Fruit fly (Drosophila melanogaster) whole organism, embryonic: ENCODE measurements around the gene frac.
A peak's percentile ranks its signal among the peaks of the same experiment; 100 is the strongest.

Experiments used
- Ada2b ChIP-seq: fragments of 200-800 bp; sonication (Bioruptor generic); IDR thresholded peaks from 2 replicates; pipeline ENCODE4 v1.3.6; 2022; ENCODE audit warnings: missing biosample characterization, missing genetic modification characterization
- C15 ChIP-seq: fragments of 200-800 bp; sonication (Bioruptor generic); IDR thresholded peaks from 3 replicates; pipeline ENCODE4 v1.3.6; 2022; ENCODE audit warnings: missing biosample characterization, missing genetic modification characterization
- CG10209 ChIP-seq: fragments of 200-800 bp; sonication (Bioruptor generic); optimal IDR thresholded peaks from 3 replicates; lab custom pipeline; 2017; ENCODE audit warnings: missing biosample characterization, mild to moderate bottlenecking, missing genetic modification characterization, missing genetic modification reagents
- CG1024 ChIP-seq: fragments of 200-800 bp; sonication (Bioruptor generic); IDR thresholded peaks from 2 replicates; pipeline ENCODE4 v1.3.6; 2022; ENCODE audit warnings: missing biosample characterization, missing genetic modification characterization
- CG12155 ChIP-seq: fragments of 200-800 bp; sonication (Bioruptor generic); optimal IDR thresholded peaks from 3 replicates; lab custom pipeline; 2016; ENCODE audit warnings: missing biosample characterization, missing genetic modification characterization
- CG15514 ChIP-seq: fragments of 200-800 bp; sonication (Bioruptor generic); optimal IDR thresholded peaks from 3 replicates; lab custom pipeline; 2017; ENCODE audit warnings: missing biosample characterization, missing genetic modification characterization, mild to moderate bottlenecking, moderate library complexity, missing genetic modification reagents
- CG1832 ChIP-seq: fragments of 200-800 bp; sonication (Bioruptor generic); optimal IDR thresholded peaks from 2 replicates; lab custom pipeline; 2017; ENCODE audit warnings: missing biosample characterization, mild to moderate bottlenecking, missing genetic modification characterization, inconsistent platforms
- CG18599 ChIP-seq: fragments of 200-800 bp; sonication (Bioruptor generic); optimal IDR thresholded peaks from 3 replicates; lab custom pipeline; 2017; ENCODE audit warnings: missing biosample characterization, missing genetic modification characterization, mild to moderate bottlenecking, moderate library complexity, missing genetic modification reagents
- CG18764 ChIP-seq: fragments of 200-800 bp; sonication (Bioruptor generic); optimal IDR thresholded peaks from 3 replicates; lab custom pipeline; 2016; ENCODE audit warnings: missing biosample characterization, missing genetic modification characterization
- CG3163 ChIP-seq: fragments of 200-800 bp; sonication (Bioruptor generic); optimal IDR thresholded peaks from 3 replicates; lab custom pipeline; 2016; ENCODE audit warnings: missing biosample characterization, missing genetic modification characterization
- CG32532 ChIP-seq: fragments of 200-800 bp; sonication (Bioruptor generic); IDR thresholded peaks from 2 replicates; pipeline ENCODE4 v1.3.6; 2022; ENCODE audit warnings: missing biosample characterization, missing genetic modification characterization
- CG4360 ChIP-seq: fragments of 200-800 bp; sonication (Bioruptor generic); IDR thresholded peaks from 2 replicates; pipeline ENCODE4 v1.3.6; 2022; ENCODE audit warnings: missing biosample characterization, missing genetic modification characterization
- CG4707 ChIP-seq: fragments of 200-800 bp; sonication (Bioruptor generic); optimal IDR thresholded peaks from 2 replicates; lab custom pipeline; 2018; ENCODE audit warnings: missing biosample characterization, mild to moderate bottlenecking, missing genetic modification characterization, moderate library complexity
- CG6689 ChIP-seq: fragments of 200-800 bp; sonication (Bioruptor generic); IDR thresholded peaks from 2 replicates; pipeline ENCODE4 v1.3.6; 2022; ENCODE audit warnings: missing biosample characterization, missing genetic modification characterization
- CG6813 ChIP-seq: fragments of 200-800 bp; sonication (Bioruptor generic); optimal IDR thresholded peaks from 2 replicates; lab custom pipeline; 2017; ENCODE audit warnings: missing biosample characterization, missing genetic modification characterization, mild to moderate bottlenecking, moderate library complexity, missing genetic modification reagents
- CG8478 ChIP-seq: fragments of >200 bp; optimal IDR thresholded peaks from 2 replicates; lab custom pipeline; 2018
- CG9609 ChIP-seq: fragments of 200-800 bp; sonication (Bioruptor generic); optimal IDR thresholded peaks from 3 replicates; lab custom pipeline; 2016; ENCODE audit warnings: missing biosample characterization, missing genetic modification characterization
- Drgx ChIP-seq: fragments of 200-800 bp; sonication (Bioruptor generic); IDR thresholded peaks from 2 replicates; pipeline ENCODE4 v1.3.6; 2022; ENCODE audit warnings: missing biosample characterization, missing genetic modification characterization
- GATAe ChIP-seq: fragments of 200-800 bp; sonication (Bioruptor generic); conservative IDR thresholded peaks from 2 replicates; pipeline ENCODE4 v1.3.6; 2022; ENCODE audit warnings: missing biosample characterization, missing genetic modification characterization
- H15 ChIP-seq: fragments of 200-800 bp; sonication (Bioruptor generic); IDR thresholded peaks from 3 replicates; pipeline ENCODE4 v1.3.6; 2022; ENCODE audit warnings: missing biosample characterization, missing genetic modification characterization
- MTF-1 ChIP-seq: fragments of 200-800 bp; sonication (Bioruptor generic); optimal IDR thresholded peaks from 2 replicates; lab custom pipeline; 2018; ENCODE audit warnings: missing biosample characterization, mild to moderate bottlenecking, missing genetic modification characterization, borderline replicate concordance
- Mes4 ChIP-seq: fragments of 200-800 bp; sonication (Bioruptor generic); optimal IDR thresholded peaks from 2 replicates; lab custom pipeline; 2016; ENCODE audit warnings: missing biosample characterization, missing genetic modification characterization
- NFAT ChIP-seq: fragments of 200-800 bp; sonication (Bioruptor generic); IDR thresholded peaks from 2 replicates; pipeline ENCODE4 v1.3.6; 2022; ENCODE audit warnings: missing biosample characterization, missing genetic modification characterization
- PHDP ChIP-seq: fragments of 200-800 bp; sonication (Bioruptor generic); optimal IDR thresholded peaks from 3 replicates; lab custom pipeline; 2018; ENCODE audit warnings: missing biosample characterization, mild to moderate bottlenecking, missing genetic modification characterization, moderate library complexity
- Rfx ChIP-seq: fragments of 200-800 bp; sonication (Bioruptor generic); IDR thresholded peaks from 2 replicates; pipeline ENCODE4 v1.3.6; 2022; ENCODE audit warnings: missing biosample characterization, missing genetic modification characterization
- crol ChIP-seq: fragments of 200-800 bp; sonication (Bioruptor generic); IDR thresholded peaks from 2 replicates; pipeline ENCODE4 v1.3.6; 2022; ENCODE audit warnings: missing biosample characterization, missing genetic modification characterization
- dpn ChIP-seq, 2 experiments: fragments of 200-800 bp; sonication (Bioruptor generic); optimal IDR thresholded peaks; 3 replicates each; lab custom pipeline; 2016; ENCODE audit warnings: missing biosample characterization in 2 of 2, missing genetic modification characterization in 2 of 2
- exex ChIP-seq: fragments of 200-800 bp; sonication (Bioruptor generic); optimal IDR thresholded peaks from 4 replicates; lab custom pipeline; 2018; ENCODE audit warnings: missing biosample characterization, mild to moderate bottlenecking, missing genetic modification characterization, moderate library complexity
- ftz-f1 ChIP-seq: fragments of 200-800 bp; sonication (Bioruptor generic); optimal IDR thresholded peaks from 2 replicates; lab custom pipeline; 2016; ENCODE audit warnings: missing biosample characterization, missing genetic modification characterization
- gsb ChIP-seq: fragments of 200-800 bp; sonication (Bioruptor generic); IDR thresholded peaks from 2 replicates; pipeline ENCODE4 v1.3.6; 2022; ENCODE audit warnings: missing biosample characterization, missing genetic modification characterization
- hbn ChIP-seq: fragments of 200-800 bp; sonication (Bioruptor generic); IDR thresholded peaks from 2 replicates; pipeline ENCODE4 v1.3.6; 2022; ENCODE audit warnings: missing biosample characterization, missing genetic modification characterization; ENCODE audit not compliant: partially characterized antibody
- hkb ChIP-seq, 2 experiments: fragments of 200-800 bp in 1 of 2; fragments of >200 bp in 1 of 2; sonication (Bioruptor generic) in 1 of 2; IDR thresholded peaks in 1 of 2; optimal IDR thresholded peaks in 1 of 2; 2 replicates each; pipeline versions ENCODE4 v1.3.6 to Lab custom; 2017 to 2022; ENCODE audit warnings: missing biosample characterization in 1 of 2, missing genetic modification characterization in 1 of 2
- ind ChIP-seq: fragments of 200-800 bp; sonication (Bioruptor generic); optimal IDR thresholded peaks from 3 replicates; lab custom pipeline; 2016; ENCODE audit warnings: missing biosample characterization, missing genetic modification characterization
- kay ChIP-seq: fragments of 200-800 bp; sonication (Bioruptor generic); optimal IDR thresholded peaks from 2 replicates; lab custom pipeline; 2016; ENCODE audit warnings: missing biosample characterization, missing genetic modification characterization
- ken ChIP-seq: fragments of 200-800 bp; sonication (Bioruptor generic); IDR thresholded peaks from 3 replicates; pipeline ENCODE4 v1.3.6; 2022; ENCODE audit warnings: missing biosample characterization, missing genetic modification characterization
- lilli ChIP-seq: fragments of 200-800 bp; sonication (Bioruptor generic); optimal IDR thresholded peaks from 3 replicates; lab custom pipeline; 2016; ENCODE audit warnings: missing biosample characterization, missing genetic modification characterization
- maf-S ChIP-seq: fragments of 200-800 bp; sonication (Bioruptor generic); optimal IDR thresholded peaks from 2 replicates; lab custom pipeline; 2016; ENCODE audit warnings: missing biosample characterization, missing genetic modification characterization
- pan ChIP-seq, 4 experiments: fragments of >200 bp in 3 of 4; fragments of 200-800 bp in 1 of 4; sonication (Bioruptor generic) in 1 of 4; optimal IDR thresholded peaks in 3 of 4; IDR thresholded peaks in 1 of 4; 2 replicates each; pipeline versions ENCODE4 v1.3.6 to Lab custom; 2017 to 2022; ENCODE audit warnings: missing biosample characterization in 2 of 4, missing genetic modification characterization in 2 of 4, mixed read lengths in 1 of 4
- pho ChIP-seq: fragments of 200-800 bp; sonication (Bioruptor generic); optimal IDR thresholded peaks from 2 replicates; lab custom pipeline; 2016; ENCODE audit warnings: missing biosample characterization, missing genetic modification characterization
- ranshi ChIP-seq: fragments of 200-800 bp; sonication (Bioruptor generic); IDR thresholded peaks from 2 replicates; pipeline ENCODE4 v1.3.6; 2022; ENCODE audit warnings: missing biosample characterization, missing genetic modification characterization
- rib ChIP-seq: fragments of 200-800 bp; sonication (Bioruptor generic); IDR thresholded peaks from 2 replicates; pipeline ENCODE4 v1.3.6; 2022; ENCODE audit warnings: missing biosample characterization, missing genetic modification characterization
- ro ChIP-seq: fragments of 200-800 bp; sonication (Bioruptor generic); IDR thresholded peaks from 2 replicates; pipeline ENCODE4 v1.3.6; 2022; ENCODE audit warnings: missing biosample characterization, missing genetic modification characterization
- run ChIP-seq: fragments of 200-800 bp; sonication (Bioruptor generic); optimal IDR thresholded peaks from 3 replicates; lab custom pipeline; 2018; ENCODE audit warnings: missing biosample characterization, mild to moderate bottlenecking, missing genetic modification characterization
- sens-2 ChIP-seq: fragments of 200-800 bp; sonication (Bioruptor generic); IDR thresholded peaks from 2 replicates; pipeline ENCODE4 v1.3.6; 2022; ENCODE audit warnings: missing biosample characterization, missing genetic modification characterization
- shn ChIP-seq: fragments of 200-800 bp; sonication (Bioruptor generic); optimal IDR thresholded peaks from 3 replicates; lab custom pipeline; 2016; ENCODE audit warnings: missing biosample characterization, missing genetic modification characterization
- sisA ChIP-seq: fragments of 200-800 bp; sonication (Bioruptor generic); IDR thresholded peaks from 2 replicates; pipeline ENCODE4 v1.3.6; 2022; ENCODE audit warnings: missing biosample characterization, missing genetic modification characterization
- tgo ChIP-seq: fragments of 200-800 bp; sonication (Bioruptor generic); IDR thresholded peaks from 3 replicates; pipeline ENCODE4 v1.3.6; 2022; ENCODE audit warnings: missing biosample characterization, missing genetic modification characterization

The frac gene

dm6 chr3L:7529081-7530021 is 33.1 kb upstream of the frac start (continued):
- TF ChIP-seq Rfx (GFP tag; lab: Robert Waterston, UW) = peak; percentile 59; the same call in 1 of the 2 replicates
- TF ChIP-seq GATAe = peak; percentile 94
- peak; percentile 39; the same call in 1 of the 2 replicates for TF ChIP-seq sens-2 (GFP tag; lab: Robert Waterston, UW)
- TF ChIP-seq kay = peak; percentile 97
- peak; percentile 7 for TF ChIP-seq PHDP (tag; lab: Kevin White, UChicago)
- TF ChIP-seq run = no peak
- TF ChIP-seq CG10209 (GFP tag; lab: Kevin White, UChicago) = peak; percentile 20
- no peak for TF ChIP-seq ranshi (GFP tag; lab: Robert Waterston, UW)
- TF ChIP-seq CG18764 (GFP tag; lab: Kevin White, UChicago) = no peak
- TF ChIP-seq CG15514 (GFP tag; lab: Kevin White, UChicago) = peak; percentile 0
- peak; percentile 15 for TF ChIP-seq CG1832
- TF ChIP-seq dpn (GFP tag; optimal IDR thresholded peaks at IDR 0.05; lab: Kevin White, UChicago) = peak in 1 of 2 experiments; percentile 29
- no peak; the same call in 1 of the 2 replicates for TF ChIP-seq CG1024 (GFP tag; lab: Robert Waterston, UW)
- TF ChIP-seq CG18599 (GFP tag; lab: Kevin White, UChicago) = peak; percentile 38
- TF ChIP-seq maf-S (GFP tag; lab: Kevin White, UChicago) = no peak
- peak; percentile 17 for TF ChIP-seq CG12155
- TF ChIP-seq CG9609 (GFP tag; lab: Kevin White, UChicago) = no peak
- TF ChIP-seq CG4707 (GFP tag; lab: Kevin White, UChicago) = peak; percentile 60
- TF ChIP-seq tgo (GFP tag; lab: Robert Waterston, UW) = 0 out of 3 replicates have a peak, but pooled peaks have one; percentile 25
- TF ChIP-seq MTF-1 (GFP tag; lab: Kevin White, UChicago) = no peak
- peak; percentile 35; the same call in 1 of the 2 replicates for TF ChIP-seq sisA (GFP tag; lab: Robert Waterston, UW)
- TF ChIP-seq hbn (GFP tag; lab: Robert Waterston, UW) = no peak
- TF ChIP-seq CG8478 = peak; percentile 80
- TF ChIP-seq ftz-f1 (GFP tag; lab: Kevin White, UChicago) = peak; percentile 73
- peak; percentile 81 for TF ChIP-seq CG4360 (GFP tag; lab: Robert Waterston, UW)
- TF ChIP-seq CG6813 (GFP tag; lab: Kevin White, UChicago) = peak; percentile 28
- peak; percentile 14 for TF ChIP-seq pho
- peak; percentile 68 for TF ChIP-seq rib (GFP tag; lab: Robert Waterston, UW)
- TF ChIP-seq Mes4 (GFP tag; lab: Kevin White, UChicago) = no peak
- peak; percentile 26; the same call in 1 of the 2 replicates for TF ChIP-seq CG32532 (GFP tag; lab: Robert Waterston, UW)
- TF ChIP-seq ro = no peak
- no peak for TF ChIP-seq hkb (optimal IDR thresholded peaks at IDR 0.05; lab: Kevin White, UChicago)
- TF ChIP-seq hkb (GFP tag; IDR thresholded peaks at IDR 0.05; lab: Robert Waterston, UW) = peak; percentile 9; the same call in 1 of the 2 replicates
- peak; percentile 63 for TF ChIP-seq Drgx (GFP tag; lab: Robert Waterston, UW)
- TF ChIP-seq ken (GFP tag; lab: Robert Waterston, UW) = peak; percentile 21; the same call in 1 of the 3 replicates
- 0 out of 2 replicates have a peak, but pooled peaks have one; percentile 5 for TF ChIP-seq NFAT
- no peak for TF ChIP-seq CG3163 (GFP tag; lab: Kevin White, UChicago)
- peak; percentile 72; the same call in 1 of the 2 replicates for TF ChIP-seq crol (GFP tag; lab: Robert Waterston, UW)
- TF ChIP-seq ind (GFP tag; lab: Kevin White, UChicago) = peak; percentile 5
- TF ChIP-seq lilli (GFP tag; lab: Kevin White, UChicago) = peak; percentile 21
- peak; percentile 49 for TF ChIP-seq CG6689 (GFP tag; lab: Robert Waterston, UW)
- peak; percentile 39 for TF ChIP-seq shn (GFP tag; lab: Kevin White, UChicago)
- no peak for TF ChIP-seq pan (optimal IDR thresholded peaks at IDR 0.05; lab: Kevin White, UChicago)
- TF ChIP-seq pan (GFP tag; optimal IDR thresholded peaks at IDR 0.05 in 1 of 2, IDR thresholded peaks at IDR 0.05 in 1 of 2) = peak in 1 of 2 experiments; percentile 31
- TF ChIP-seq gsb (GFP tag; lab: Robert Waterston, UW) = 0 out of 2 replicates have a peak, but pooled peaks have one; percentile 40
- TF ChIP-seq H15 = 0 out of 3 replicates have a peak, but pooled peaks have one; percentile 18
- peak; percentile 48; the same call in 1 of the 3 replicates for TF ChIP-seq C15 (GFP tag; lab: Robert Waterston, UW)
- TF ChIP-seq exex = peak; percentile 79
- TF ChIP-seq Ada2b (GFP tag; lab: Robert Waterston, UW) = peak; percentile 35; the same call in 1 of the 2 replicates
